Worm (Caenorhabditis elegans): Measurements from ENCODE around the gene Y54G2A.41.

Y54G2A.41 gene

ce11 chrIV:2708329-2708965, 43.2 kb upstream of the Y54G2A.41 start:
- TF ChIP-seq unc-42 (tag; optimal IDR thresholded peaks at IDR 0.05) (peak; percentile 52), pros-1 (tag; optimal IDR thresholded peaks at IDR 0.05) (peak; percentile 51), ceh-45 (GFP tag; IDR thresholded peaks at IDR 0.05) (no peak), unc-3 (GFP tag; conservative IDR thresholded peaks at IDR 0.05) (no peak), unc-3 (tag; optimal IDR thresholded peaks at IDR 0.05) (no peak), ref-2 (tag; optimal IDR thresholded peaks at IDR 0.05) (peak; percentile 57), hlh-6 (tag; optimal IDR thresholded peaks at IDR 0.05) (peak; percentile 42), dve-1 (tag; optimal IDR thresholded peaks at IDR 0.05) (peak; percentile 10), ceh-31 (tag; optimal IDR thresholded peaks at IDR 0.05) (peak; percentile 80), ceh-18 (tag; optimal IDR thresholded peaks at IDR 0.05) (peak; percentile 78), sox-4 (tag; optimal IDR thresholded peaks at IDR 0.05) (no peak), unc-86 (tag; optimal IDR thresholded peaks at IDR 0.05) (no peak), hlh-8 (tag; optimal IDR thresholded peaks at IDR 0.05) (peak; percentile 24), gmeb-2 (tag; optimal IDR thresholded peaks at IDR 0.05) (no peak), ttx-3 (tag; optimal IDR thresholded peaks at IDR 0.05) (no peak), unc-55 (GFP tag; optimal IDR thresholded peaks at IDR 0.05) (peak; percentile 87), hlh-30 (tag; optimal IDR thresholded peaks at IDR 0.05; ENCODE audit: insufficient read depth) (peak; percentile 99), madf-2 (tag; optimal IDR thresholded peaks at IDR 0.05) (no peak), ceh-34 (tag; optimal IDR thresholded peaks at IDR 0.05) (peak; percentile 52), ceh-2 (tag; optimal IDR thresholded peaks at IDR 0.05) (peak; percentile 38), C08G9.2 (tag; optimal IDR thresholded peaks at IDR 0.05) (peak; percentile 21), ets-4 (tag; optimal IDR thresholded peaks at IDR 0.05) (peak; percentile 9), ceh-14 (tag; optimal IDR thresholded peaks at IDR 0.05) (peak; percentile 16), sdc-2 (tag; optimal IDR thresholded peaks at IDR 0.05) (peak; percentile 24), rnt-1 (tag; optimal IDR thresholded peaks at IDR 0.05) (peak; percentile 42), tbx-2 (tag; optimal IDR thresholded peaks at IDR 0.05) (peak; percentile 72), nfya-1 (tag; optimal IDR thresholded peaks at IDR 0.05) (peak; percentile 89), che-1 (tag; optimal IDR thresholded peaks at IDR 0.05) (no peak)

- TF ChIP-seq fkh-6 (tag; optimal IDR thresholded peaks at IDR 0.05) (no peak), ama-1 (optimal IDR thresholded peaks at IDR 0.05) (no peak), ceh-9 (tag; optimal IDR thresholded peaks at IDR 0.05) (no peak), ceh-2 (tag; optimal IDR thresholded peaks at IDR 0.05) (no peak), hlh-6 (tag; optimal IDR thresholded peaks at IDR 0.05) (no peak), pax-1 (tag; optimal IDR thresholded peaks at IDR 0.05) (no peak)
Measured at ce11 chrIV:2709590-2710201, 42.0 kb upstream of the Y54G2A.41 start.

- TF ChIP-seq ref-2 (tag; optimal IDR thresholded peaks at IDR 0.05) (no peak), fax-1 (tag; optimal IDR thresholded peaks at IDR 0.05) (no peak), gmeb-2 (tag; optimal IDR thresholded peaks at IDR 0.05) (no peak), ceh-19 (GFP tag; optimal IDR thresholded peaks at IDR 0.05) (no peak), ets-4 (tag; optimal IDR thresholded peaks at IDR 0.05) (no peak), odd-2 (tag; optimal IDR thresholded peaks at IDR 0.05) (no peak)
Measured at ce11 chrIV:2710203-2710935, 41.3 kb upstream of the Y54G2A.41 start, which contains the start of gene Y94H6A.10. TSS of gene Y94H6A.10 (minus strand) at chrIV:2710666.

Measured in whole organism, late embryonic.